Fruit fly (Drosophila melanogaster): ENCODE measurements around the gene inaF-A.
A peak's percentile ranks its signal among the peaks of the same experiment; 100 is the strongest.

- TF ChIP-seq Dfd (GFP tag; optimal IDR thresholded peaks at IDR 0.05) = no peak
- peak; percentile 87 for TF ChIP-seq sage (GFP tag; optimal IDR thresholded peaks at IDR 0.05)
- peak; percentile 84 for TF ChIP-seq ey (GFP tag; optimal IDR thresholded peaks at IDR 0.05)
- peak; percentile 98 for TF ChIP-seq psq (GFP tag; optimal IDR thresholded peaks at IDR 0.05)
- no peak for TF ChIP-seq usp (GFP tag; optimal IDR thresholded peaks at IDR 0.05)
These were observed 17.6 kb downstream of the inaF-A start for dm6 chrX:11715937-11716730.

Measured in whole organism, wandering third instar larva.